Fruit fly (Drosophila melanogaster): ENCODE results near the gene Ir8a.

Ir8a gene

DNA sequence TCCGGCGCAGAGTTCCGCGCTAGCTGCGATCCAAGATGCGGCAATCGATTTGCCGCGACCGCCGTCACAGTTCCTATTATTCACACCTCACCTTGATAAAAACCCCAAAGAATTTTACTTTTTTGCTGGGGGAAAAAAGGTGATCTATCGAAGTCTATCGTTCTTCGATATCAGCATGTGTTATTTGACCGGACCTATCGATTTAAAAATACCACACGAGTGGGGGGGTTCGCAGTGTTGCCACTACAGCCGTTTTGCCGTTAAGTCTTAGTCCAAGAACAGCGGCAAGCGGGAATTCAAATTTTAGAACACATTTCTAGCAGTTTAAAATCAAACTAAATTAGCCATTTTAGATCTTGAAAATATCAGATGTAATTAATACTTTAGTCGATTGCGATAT lies 4.2 kb downstream of the Ir8a start, which contains the start of gene CG12121 (continued):
- TF ChIP-seq oc (tag; optimal IDR thresholded peaks at IDR 0.05), result no peak
- no peak for TF ChIP-seq CG1603 (tag; optimal IDR thresholded peaks at IDR 0.05)
- TF ChIP-seq her (GFP tag; optimal IDR thresholded peaks at IDR 0.05), result no peak
- TF ChIP-seq ind (GFP tag; optimal IDR thresholded peaks at IDR 0.05), result no peak
- peak; percentile 53 for TF ChIP-seq stwl (tag; optimal IDR thresholded peaks at IDR 0.05)
- TF ChIP-seq Dp (GFP tag; optimal IDR thresholded peaks at IDR 0.05), result peak; percentile 81
- TF ChIP-seq CG7963 (GFP tag; IDR thresholded peaks at IDR 0.05; ENCODE audit: partially characterized antibody), result peak; percentile 72

DNA sequence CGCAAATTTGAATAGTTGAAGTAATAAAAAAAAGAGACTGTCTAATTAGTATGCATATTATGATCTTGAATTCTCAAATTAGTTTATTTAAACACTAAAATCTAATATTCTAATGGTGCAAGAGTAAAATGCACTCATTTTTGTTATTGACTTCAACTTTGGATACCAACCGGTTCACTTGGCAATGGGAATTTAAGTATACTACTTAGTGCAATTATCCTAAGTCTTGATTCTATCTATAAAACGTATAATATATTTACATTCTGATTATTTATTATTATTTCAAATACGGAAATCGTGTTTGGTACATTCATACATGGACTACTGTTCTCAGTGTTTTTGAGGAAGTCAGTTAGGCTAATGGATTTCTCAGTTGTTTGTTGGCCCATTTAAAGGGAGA lies 9.5 kb downstream of the Ir8a start, which contains the start of gene Gr8a:
Gr8a (plus strand) TSS at position 301 of the 400 bp plus-strand sequence.
- TF ChIP-seq danr (GFP tag; IDR thresholded peaks at IDR 0.05) (no peak), B-H1 (GFP tag; IDR thresholded peaks at IDR 0.05) (no peak), tgo (GFP tag; IDR thresholded peaks at IDR 0.05) (no peak), slbo (GFP tag; IDR thresholded peaks at IDR 0.05) (no peak), CG31388 (GFP tag; optimal IDR thresholded peaks at IDR 0.05) (no peak), tin (GFP tag; optimal IDR thresholded peaks at IDR 0.05) (no peak), ERR (GFP tag; optimal IDR thresholded peaks at IDR 0.05) (no peak)

DNA sequence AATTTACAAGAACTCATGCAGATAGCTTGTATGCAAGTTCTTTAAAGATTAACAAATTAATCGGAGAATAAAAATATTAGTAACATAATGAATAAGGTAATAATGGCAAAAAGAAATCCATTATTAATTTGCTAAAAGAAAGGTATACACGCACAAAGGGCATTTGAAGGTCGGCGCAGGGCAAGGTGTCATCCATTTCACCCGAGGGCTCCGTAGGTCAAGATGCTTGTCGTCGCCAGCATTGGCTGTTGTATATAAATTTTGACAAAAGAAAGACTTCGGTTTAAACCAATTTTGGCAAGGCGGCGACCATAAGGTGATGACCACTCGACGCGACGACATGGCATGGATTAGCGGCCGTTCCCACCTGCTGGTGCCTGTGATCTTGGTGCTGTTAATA lies 11.2 kb downstream of the Ir8a start, which contains the start of gene CG15370:
CG15370 (plus strand) TSS at position 301 of the 400 bp plus-strand sequence.
- TF ChIP-seq usp (GFP tag; optimal IDR thresholded peaks at IDR 0.05) (no peak), gt (GFP tag; IDR thresholded peaks at IDR 0.05) (no peak), Dref (GFP tag; IDR thresholded peaks at IDR 0.05) (no peak)

DNA sequence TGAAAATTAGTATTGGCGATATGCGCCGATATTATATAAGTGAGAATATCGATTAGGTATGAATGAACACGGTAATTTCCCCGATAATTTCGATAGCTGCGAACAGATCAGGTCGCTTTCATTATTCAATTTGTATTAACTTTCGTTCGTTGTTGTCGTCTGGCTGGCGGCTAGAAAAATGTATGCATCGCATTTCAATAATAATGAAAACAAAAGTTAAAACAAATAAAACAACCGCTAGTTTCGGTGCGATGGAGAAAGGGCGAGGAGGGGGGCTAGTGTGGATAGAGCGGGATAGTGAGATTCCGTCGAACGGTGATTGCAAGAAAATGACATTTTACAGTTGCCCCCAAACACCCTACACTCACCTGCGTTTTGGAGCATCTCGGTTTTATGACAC lies 12.0 kb downstream of the Ir8a start:
- TF ChIP-seq Med (GFP tag), result no peak
- peak; percentile 90 for TF ChIP-seq Blimp-1 (GFP tag; optimal IDR thresholded peaks at IDR 0.05)
- no peak for TF ChIP-seq CG5245 (GFP tag; optimal IDR thresholded peaks at IDR 0.05)
- no peak for TF ChIP-seq usp (GFP tag; optimal IDR thresholded peaks at IDR 0.05)
- no peak for TF ChIP-seq sd (tag; optimal IDR thresholded peaks at IDR 0.05)
- TF ChIP-seq crol (GFP tag; IDR thresholded peaks at IDR 0.05), result peak; percentile 17; the same call in 1 of the 2 replicates
- TF ChIP-seq CG6689 (GFP tag; IDR thresholded peaks at IDR 0.05), result no peak
- peak in 1 of 2 experiments; percentile 41 for TF ChIP-seq Pdp1 (GFP tag; optimal IDR thresholded peaks at IDR 0.05)
- TF ChIP-seq CG12104 (GFP tag; optimal IDR thresholded peaks at IDR 0.05), result no peak
- no peak for TF ChIP-seq Sox100B (GFP tag; optimal IDR thresholded peaks at IDR 0.05)
- TF ChIP-seq CG4617 (GFP tag; optimal IDR thresholded peaks at IDR 0.05; ENCODE audit: borderline replicate concordance), result no peak
- TF ChIP-seq CG7271 (tag; optimal IDR thresholded peaks at IDR 0.05), result no peak

DNA sequence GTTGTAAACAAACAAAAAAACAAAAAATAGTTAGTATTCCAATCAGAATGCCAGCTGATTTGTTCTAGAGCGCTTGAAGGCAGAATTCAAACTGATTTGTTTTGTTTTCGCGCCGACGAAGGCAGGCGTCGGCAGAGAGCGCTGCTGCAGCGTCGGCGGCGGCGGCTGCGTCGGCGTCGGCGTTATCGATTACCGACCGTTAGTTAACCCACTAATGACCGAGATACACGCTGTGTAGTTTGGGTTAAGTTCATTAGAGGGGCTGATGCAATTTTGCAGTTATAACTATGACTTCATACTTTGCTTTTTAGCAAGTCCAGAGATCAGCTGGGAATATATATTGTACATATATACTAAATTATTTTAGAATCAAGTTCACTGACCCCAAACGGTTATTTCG lies 13.2 kb downstream of the Ir8a start, which contains the start of gene t:
t (minus strand) TSS at position 76 of the 400 bp plus-strand sequence.
- peak; percentile 20; the same call in 1 of the 2 replicates for TF ChIP-seq E2f2 (GFP tag; IDR thresholded peaks at IDR 0.05)
- 0 out of 4 replicates have a peak, but pooled peaks have one; percentile 29 for TF ChIP-seq chinmo (GFP tag; IDR thresholded peaks at IDR 0.05; ENCODE audit: partially characterized antibody)
- TF ChIP-seq Meics (GFP tag; optimal IDR thresholded peaks at IDR 0.05), result peak; percentile 12
- peak; percentile 13 for TF ChIP-seq Hmr (GFP tag; optimal IDR thresholded peaks at IDR 0.05)
- no peak for TF ChIP-seq CG6272 (GFP tag; IDR thresholded peaks at IDR 0.05)
- peak in 1 of 2 experiments; percentile 28 for TF ChIP-seq insv (GFP tag; optimal IDR thresholded peaks at IDR 0.05)
- peak; percentile 5 for TF ChIP-seq az2 (GFP tag; optimal IDR thresholded peaks at IDR 0.05)
- no peak for TF ChIP-seq ato (GFP tag; IDR thresholded peaks at IDR 0.05; ENCODE audit: partially characterized antibody)
- peak; percentile 0 for TF ChIP-seq CG18619 (GFP tag; optimal IDR thresholded peaks at IDR 0.05)
- TF ChIP-seq Dref (GFP tag; IDR thresholded peaks at IDR 0.05), result peak; percentile 33; the same call in 1 of the 2 replicates
- TF ChIP-seq onecut (GFP tag; IDR thresholded peaks at IDR 0.05), result peak; percentile 58
- TF ChIP-seq row (GFP tag; IDR thresholded peaks at IDR 0.05), result peak; percentile 28; the same call in 1 of the 3 replicates
- TF ChIP-seq Scr (GFP tag; IDR thresholded peaks at IDR 0.05; ENCODE audit: partially characterized antibody), result peak; percentile 22; the same call in 1 of the 2 replicates
- TF ChIP-seq Med (GFP tag), result peak; percentile 47
- no peak for TF ChIP-seq sima (GFP tag; optimal IDR thresholded peaks at IDR 0.05)
- TF ChIP-seq CG9932 (GFP tag; IDR thresholded peaks at IDR 0.05), result 0 out of 2 replicates have a peak, but pooled peaks have one; percentile 21
- TF ChIP-seq wdn (GFP tag; IDR thresholded peaks at IDR 0.05), result 0 out of 2 replicates have a peak, but pooled peaks have one; percentile 13
- peak; percentile 18 for TF ChIP-seq unpg (GFP tag; optimal IDR thresholded peaks at IDR 0.05)
- no peak for TF ChIP-seq CG9876 (GFP tag; optimal IDR thresholded peaks at IDR 0.05)
